Fruit fly (Drosophila melanogaster) whole organism, embryonic: ENCODE results near the gene CG14332.

ENCODE experiments used
- BtbVII ChIP-seq: fragments of 200-800 bp; sonication (Bioruptor generic); optimal IDR thresholded peaks from 3 replicates; lab custom pipeline; 2017; ENCODE audit warnings: missing biosample characterization, mild to moderate bottlenecking, missing genetic modification characterization
- CG10431 ChIP-seq: fragments of 200-800 bp; sonication (Bioruptor generic); optimal IDR thresholded peaks from 3 replicates; lab custom pipeline; 2018; ENCODE audit warnings: missing biosample characterization, mild to moderate bottlenecking, missing genetic modification characterization
- CG11085 ChIP-seq: fragments of 200-800 bp; sonication (Bioruptor generic); IDR thresholded peaks from 2 replicates; pipeline ENCODE4 v1.3.6; 2022; ENCODE audit warnings: missing biosample characterization, missing genetic modification characterization
- CG12071 ChIP-seq: fragments of 200-800 bp; sonication (Bioruptor generic); optimal IDR thresholded peaks from 3 replicates; lab custom pipeline; 2018; ENCODE audit warnings: missing biosample characterization, mild to moderate bottlenecking, missing genetic modification characterization
- CG13894 ChIP-seq: fragments of 200-800 bp; sonication (Bioruptor generic); optimal IDR thresholded peaks from 3 replicates; lab custom pipeline; 2018; ENCODE audit warnings: missing biosample characterization, mild to moderate bottlenecking, missing genetic modification characterization, moderate library complexity
- CG15269 ChIP-seq: fragments of 200-800 bp; sonication (Bioruptor generic); optimal IDR thresholded peaks from 2 replicates; lab custom pipeline; 2018; ENCODE audit warnings: missing biosample characterization, mild to moderate bottlenecking, missing genetic modification characterization, moderate library complexity
- CG15514 ChIP-seq: fragments of 200-800 bp; sonication (Bioruptor generic); optimal IDR thresholded peaks from 3 replicates; lab custom pipeline; 2017; ENCODE audit warnings: missing biosample characterization, missing genetic modification characterization, mild to moderate bottlenecking, moderate library complexity, missing genetic modification reagents
- CG16863 ChIP-seq: fragments of 200-800 bp; sonication (Bioruptor generic); optimal IDR thresholded peaks from 3 replicates; lab custom pipeline; 2016; ENCODE audit warnings: missing biosample characterization, missing genetic modification characterization
- CG17328 ChIP-seq: fragments of 200-800 bp; sonication (Bioruptor generic); IDR thresholded peaks from 2 replicates; pipeline ENCODE4 v1.3.6; 2022; ENCODE audit warnings: missing biosample characterization, missing genetic modification characterization
- CG17829 ChIP-seq: fragments of 200-800 bp; optimal IDR thresholded peaks from 2 replicates; lab custom pipeline; 2019; ENCODE audit warnings: missing biosample characterization, mild to moderate bottlenecking, missing genetic modification characterization, moderate library complexity
- CG2120 ChIP-seq: fragments of 200-800 bp; sonication (Bioruptor generic); optimal IDR thresholded peaks from 3 replicates; lab custom pipeline; 2016; ENCODE audit warnings: missing biosample characterization, missing genetic modification characterization
- CG2678 ChIP-seq: fragments of 200-800 bp; sonication (Bioruptor generic); optimal IDR thresholded peaks from 3 replicates; lab custom pipeline; 2019; ENCODE audit warnings: missing biosample characterization, mild to moderate bottlenecking, missing genetic modification characterization, moderate library complexity
- CG31224 ChIP-seq: fragments of 200-800 bp; sonication (Bioruptor generic); IDR thresholded peaks from 2 replicates; pipeline ENCODE4 v1.3.6; 2022; ENCODE audit warnings: missing biosample characterization, missing genetic modification characterization
- CG34376 ChIP-seq: fragments of 200-800 bp; sonication (Bioruptor generic); optimal IDR thresholded peaks from 2 replicates; lab custom pipeline; 2018; ENCODE audit warnings: missing biosample characterization, mild to moderate bottlenecking, missing genetic modification characterization
- CG42726 ChIP-seq: fragments of 200-800 bp; sonication (Bioruptor generic); IDR thresholded peaks from 2 replicates; pipeline ENCODE4 v1.3.6; 2022; ENCODE audit warnings: missing biosample characterization, missing genetic modification characterization; ENCODE audit not compliant: partially characterized antibody
- CG6765 ChIP-seq: fragments of 200-800 bp; sonication (Bioruptor generic); optimal IDR thresholded peaks from 3 replicates; lab custom pipeline; 2017; ENCODE audit warnings: missing biosample characterization, mild to moderate bottlenecking, missing genetic modification characterization
- CG9609 ChIP-seq: fragments of 200-800 bp; sonication (Bioruptor generic); optimal IDR thresholded peaks from 3 replicates; lab custom pipeline; 2016; ENCODE audit warnings: missing biosample characterization, missing genetic modification characterization
- CG9727 ChIP-seq: fragments of 200-800 bp; sonication (Bioruptor generic); optimal IDR thresholded peaks from 3 replicates; lab custom pipeline; 2017; ENCODE audit warnings: missing biosample characterization, mild to moderate bottlenecking, missing genetic modification characterization
- CG9932 ChIP-seq: fragments of 200-800 bp; sonication (Bioruptor generic); IDR thresholded peaks from 2 replicates; pipeline ENCODE4 v1.3.6; 2022; ENCODE audit warnings: missing biosample characterization, missing genetic modification characterization
- CTCF ChIP-seq: fragments of 200-800 bp; sonication (Bioruptor generic); optimal IDR thresholded peaks from 2 replicates; lab custom pipeline; 2017; ENCODE audit warnings: missing biosample characterization, mild to moderate bottlenecking, missing genetic modification characterization, moderate library complexity
- Dp ChIP-seq: fragments of 200-800 bp; sonication (Bioruptor generic); optimal IDR thresholded peaks from 2 replicates; lab custom pipeline; 2018; ENCODE audit warnings: missing biosample characterization, mild to moderate bottlenecking, missing genetic modification characterization, moderate library complexity
- Hmr ChIP-seq: fragments of 200-800 bp; sonication (Bioruptor generic); optimal IDR thresholded peaks from 3 replicates; lab custom pipeline; 2017; ENCODE audit warnings: mild to moderate bottlenecking, missing biosample characterization, missing genetic modification reagents, missing genetic modification characterization
- Med ChIP-seq: fragments of 200-800 bp; sonication (Bioruptor generic); peaks from one replicate; lab custom pipeline; 2016; ENCODE audit warnings: missing biosample characterization, missing genetic modification characterization, mild to moderate bottlenecking, inconsistent platforms, moderate library complexity
- Oli ChIP-seq: fragments of 200-800 bp; sonication (Bioruptor generic); optimal IDR thresholded peaks from 2 replicates; lab custom pipeline; 2018; ENCODE audit warnings: missing biosample characterization, mild to moderate bottlenecking, missing genetic modification characterization, moderate library complexity
- PHDP ChIP-seq: fragments of 200-800 bp; sonication (Bioruptor generic); optimal IDR thresholded peaks from 3 replicates; lab custom pipeline; 2018; ENCODE audit warnings: missing biosample characterization, mild to moderate bottlenecking, missing genetic modification characterization, moderate library complexity
- Tbp ChIP-seq: fragments of >200 bp; optimal IDR thresholded peaks from 2 replicates; lab custom pipeline; 2018; ENCODE audit warnings: missing biosample characterization, missing genetic modification characterization
- dimm ChIP-seq: fragments of 200-800 bp; sonication (Bioruptor generic); IDR thresholded peaks from 2 replicates; pipeline ENCODE4 v1.3.6; 2022; ENCODE audit warnings: missing biosample characterization, missing genetic modification characterization
- dm ChIP-seq: fragments of 200-800 bp; sonication (Bioruptor generic); optimal IDR thresholded peaks from 3 replicates; lab custom pipeline; 2016; ENCODE audit warnings: missing biosample characterization, missing genetic modification characterization
- hb ChIP-seq: fragments of 200-800 bp; sonication (Bioruptor generic); IDR thresholded peaks from 3 replicates; pipeline ENCODE4 v1.3.6; 2022; ENCODE audit warnings: missing biosample characterization, missing genetic modification characterization; ENCODE audit not compliant: partially characterized antibody
- ind ChIP-seq: fragments of 200-800 bp; sonication (Bioruptor generic); optimal IDR thresholded peaks from 3 replicates; lab custom pipeline; 2016; ENCODE audit warnings: missing biosample characterization, missing genetic modification characterization
- lbe ChIP-seq: fragments of 200-800 bp; sonication (Bioruptor generic); optimal IDR thresholded peaks from 2 replicates; lab custom pipeline; 2016; ENCODE audit warnings: missing biosample characterization, mild to moderate bottlenecking, missing genetic modification characterization
- pan ChIP-seq, 4 experiments: fragments of >200 bp in 3 of 4; fragments of 200-800 bp in 1 of 4; sonication (Bioruptor generic) in 1 of 4; optimal IDR thresholded peaks in 3 of 4; IDR thresholded peaks in 1 of 4; 2 replicates each; pipeline versions ENCODE4 v1.3.6 to Lab custom; 2017 to 2022; ENCODE audit warnings: missing biosample characterization in 2 of 4, missing genetic modification characterization in 2 of 4, mixed read lengths in 1 of 4
- pb ChIP-seq: fragments of 200-800 bp; sonication (Bioruptor generic); optimal IDR thresholded peaks from 3 replicates; lab custom pipeline; 2016; ENCODE audit warnings: missing biosample characterization, missing genetic modification characterization
- salm ChIP-seq: fragments of 200-800 bp; sonication (Bioruptor generic); optimal IDR thresholded peaks from 2 replicates; lab custom pipeline; 2018; ENCODE audit warnings: missing biosample characterization, mild to moderate bottlenecking, missing genetic modification characterization
- sens ChIP-seq: fragments of 200-800 bp; sonication (Bioruptor generic); peaks from one replicate; lab custom pipeline; 2016; ENCODE audit warnings: missing biosample characterization, missing genetic modification characterization
- shn ChIP-seq: fragments of 200-800 bp; sonication (Bioruptor generic); optimal IDR thresholded peaks from 3 replicates; lab custom pipeline; 2016; ENCODE audit warnings: missing biosample characterization, missing genetic modification characterization
- trem ChIP-seq: fragments of 200-800 bp; optimal IDR thresholded peaks from 3 replicates; lab custom pipeline; 2019; ENCODE audit warnings: missing biosample characterization, mild to moderate bottlenecking, missing genetic modification characterization, moderate library complexity
- ttk ChIP-seq: fragments of 200-800 bp; sonication (Bioruptor generic); IDR thresholded peaks from 2 replicates; pipeline ENCODE4 v2.1.2; 2022; ENCODE audit warnings: missing biosample characterization, missing genetic modification characterization
- zfh2 ChIP-seq: fragments of 200-800 bp; sonication (Bioruptor generic); optimal IDR thresholded peaks from 2 replicates; lab custom pipeline; 2016; ENCODE audit warnings: missing biosample characterization, missing genetic modification characterization

The CG14332 gene

DNA sequence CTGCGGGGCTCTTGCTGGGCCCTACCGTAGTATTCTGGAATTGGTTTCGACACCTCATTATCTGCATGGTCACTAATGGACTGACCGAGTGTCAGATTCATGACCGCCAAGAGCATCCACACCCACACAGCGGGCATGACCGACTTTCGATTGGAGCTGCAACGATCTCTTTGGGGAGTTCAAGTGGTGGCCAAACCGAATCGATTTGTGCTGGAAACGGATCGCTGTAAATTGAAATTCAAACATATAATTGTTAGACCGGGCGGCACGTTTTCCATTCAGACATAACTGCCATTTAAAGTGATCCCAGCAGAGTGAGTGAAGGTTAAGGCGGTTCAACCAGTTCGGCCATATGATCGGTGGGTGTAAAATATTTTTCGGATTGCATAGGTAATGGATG is 15.6 kb downstream of the CG14332 start, which contains the start of the genes CG42824 and CG42798:
Gene CG42824 (minus strand): TSS at position 101 of the 400 bp plus-strand sequence.
Gene CG42798 (plus strand): TSS at position 268 of the 400 bp plus-strand sequence.
- TF ChIP-seq CG15269 (tag; lab: Kevin White, UChicago), result no peak
- no peak for TF ChIP-seq CG31224 (GFP tag; lab: Robert Waterston, UW)
- no peak for TF ChIP-seq CG9727 (GFP tag; lab: Kevin White, UChicago)
- no peak for TF ChIP-seq pb (GFP tag; lab: Kevin White, UChicago)
- no peak for TF ChIP-seq salm (tag; lab: Kevin White, UChicago)
- TF ChIP-seq CG16863 (GFP tag; lab: Kevin White, UChicago), result no peak

dm6 chr3R:17405009-17405408 is 17.0 kb downstream of the CG14332 start, which contains the start of gene CG42823:
Gene CG42823, minus strand, starts transcription at chr3R:17405109.
- no peak for TF ChIP-seq CG34376 (GFP tag; lab: Kevin White, UChicago)
- TF ChIP-seq pan (optimal IDR thresholded peaks at IDR 0.05; lab: Kevin White, UChicago), result no peak
- no peak for TF ChIP-seq pan (GFP tag; optimal IDR thresholded peaks at IDR 0.05 in 1 of 2, IDR thresholded peaks at IDR 0.05 in 1 of 2)
- no peak for TF ChIP-seq CG42726 (GFP tag; lab: Robert Waterston, UW)
- no peak for TF ChIP-seq CG12071 (GFP tag; lab: Kevin White, UChicago)
- TF ChIP-seq CG31224 (GFP tag; lab: Robert Waterston, UW), result no peak
- TF ChIP-seq CG6765 (GFP tag; lab: Kevin White, UChicago), result no peak
- no peak for TF ChIP-seq CG9609 (GFP tag; lab: Kevin White, UChicago)
- TF ChIP-seq CG13894 (tag; lab: Kevin White, UChicago), result no peak
- no peak for TF ChIP-seq BtbVII (GFP tag; lab: Kevin White, UChicago)
- no peak for TF ChIP-seq ttk
- TF ChIP-seq Tbp, result no peak
- no peak for TF ChIP-seq CG15514 (GFP tag; lab: Kevin White, UChicago)
- no peak for TF ChIP-seq CG17829 (tag; lab: Kevin White, UChicago)
- no peak for TF ChIP-seq ind (GFP tag; lab: Kevin White, UChicago)
- TF ChIP-seq CG9932 (GFP tag; lab: Robert Waterston, UW), result no peak
- no peak for TF ChIP-seq dm (GFP tag; lab: Kevin White, UChicago)
- no peak for TF ChIP-seq shn (GFP tag; lab: Kevin White, UChicago)
- no peak for TF ChIP-seq zfh2 (GFP tag; lab: Kevin White, UChicago)
- TF ChIP-seq hb (GFP tag; lab: Robert Waterston, UW), result no peak
- no peak for TF ChIP-seq CG10431 (GFP tag; lab: Kevin White, UChicago)

- TF ChIP-seq trem (tag; lab: Kevin White, UChicago) (no peak), Hmr (peak; percentile 66), CG2120 (GFP tag; lab: Kevin White, UChicago) (peak; percentile 32), lbe (GFP tag; lab: Kevin White, UChicago) (peak; percentile 75), sens (GFP tag; lab: Kevin White, UChicago) (peak; percentile 15), CG2678 (tag; lab: Kevin White, UChicago) (peak; percentile 6), Med (GFP tag; lab: Kevin White, UChicago) (peak; percentile 33), CG17328 (GFP tag; lab: Robert Waterston, UW) (no peak)
Measured at dm6 chr3R:17404155-17404554, 17.8 kb downstream of the CG14332 start.

- no peak for TF ChIP-seq dimm
- no peak for TF ChIP-seq Dp (GFP tag; lab: Kevin White, UChicago)
- no peak for TF ChIP-seq CG11085 (GFP tag; lab: Robert Waterston, UW)
- TF ChIP-seq PHDP (tag; lab: Kevin White, UChicago), result no peak
- TF ChIP-seq Oli (tag; lab: Kevin White, UChicago), result no peak
- no peak for TF ChIP-seq CTCF (GFP tag; lab: Kevin White, UChicago)
Measured at dm6 chr3R:17403618-17404017, 18.4 kb downstream of the CG14332 start, which contains the start of gene CG34280. Gene CG34280, minus strand, starts transcription at chr3R:17403718.
